Worm (Caenorhabditis elegans) whole organism, young adult: ENCODE results near the gene twk-24.

ENCODE experiments used
- K11D2.4 ChIP-seq: fragments of 200-800 bp; sonication (Bioruptor generic); IDR thresholded peaks from 2 replicates; pipeline ENCODE4 v1.3.6; 2022; ENCODE audit warnings: missing genetic modification reagents, missing genetic modification characterization, missing compliant biosample characterization
- Y53G8AR.9 ChIP-seq: fragments of 200-800 bp; sonication (Bioruptor generic); conservative IDR thresholded peaks from 2 replicates; pipeline ENCODE4 v1.3.6; 2022; ENCODE audit warnings: missing genetic modification reagents, missing genetic modification characterization, missing compliant biosample characterization
- cebp-2 ChIP-seq: fragments of 200-800 bp; sonication (Bioruptor generic); IDR thresholded peaks from 2 replicates; pipeline ENCODE4 v1.3.6; 2022; ENCODE audit warnings: missing genetic modification characterization, missing compliant biosample characterization
- lin-26 ChIP-seq: fragments of 200-800 bp; sonication (Bioruptor generic); IDR thresholded peaks from 2 replicates; pipeline ENCODE4 v1.3.6; 2022; ENCODE audit warnings: missing genetic modification reagents, missing genetic modification characterization, missing compliant biosample characterization
- mes-4 ChIP-seq: sonication (generic microtip); optimal IDR thresholded peaks from 2 replicates; lab custom pipeline; 2016; ENCODE audit warnings: missing genotype, missing genetic modification characterization, missing compliant biosample characterization
- nfya-1 ChIP-seq: sonication (generic microtip); optimal IDR thresholded peaks from 2 replicates; lab custom pipeline; 2017; ENCODE audit warnings: antibody characterized with exemption, missing compliant biosample characterization, missing genetic modification characterization, borderline replicate concordance; ENCODE audit not compliant: insufficient read depth
- pha-4 ChIP-seq: fragments of 150-350 bp; sonication (generic microtip); optimal IDR thresholded peaks from 2 replicates; lab custom pipeline; 2014; ENCODE audit warnings: missing biosample characterization, missing genetic modification reagents, missing genetic modification characterization
- rcor-1 ChIP-seq: fragments of 200-800 bp; sonication (Bioruptor generic); IDR thresholded peaks from 2 replicates; pipeline ENCODE4 v1.3.6; 2022; ENCODE audit warnings: missing genetic modification reagents, missing genetic modification characterization, missing compliant biosample characterization
- rpc-1 ChIP-seq, 2 experiments: fragments of 150-350 bp in 1 of 2; sonication (generic microtip) in 1 of 2; optimal IDR thresholded peaks; 2 replicates each; lab custom pipeline; 2014 to 2018; ENCODE audit warnings: missing biosample characterization in 1 of 2, missing genetic modification characterization in 1 of 2, missing genetic modification reagents in 1 of 2, missing genotype in 1 of 2
- snpc-4 ChIP-seq, 5 experiments: fragments of 150-350 bp in 1 of 5; sonication (generic microtip) in 4 of 5; optimal IDR thresholded peaks; 2 replicates each; lab custom pipeline; 2014 to 2018; ENCODE audit warnings: missing genetic modification characterization in 5 of 5, missing biosample characterization in 3 of 5, antibody characterized with exemption in 2 of 5, mild to moderate bottlenecking in 2 of 5, missing compliant biosample characterization in 2 of 5, missing genotype in 2 of 5, moderate library complexity in 2 of 5, missing genetic modification reagents in 1 of 5
- unc-62 ChIP-seq: fragments of 150-350 bp; optimal IDR thresholded peaks from 2 replicates; lab custom pipeline; 2014; ENCODE audit warnings: missing biosample characterization, missing genetic modification reagents, missing genetic modification characterization

DNA sequence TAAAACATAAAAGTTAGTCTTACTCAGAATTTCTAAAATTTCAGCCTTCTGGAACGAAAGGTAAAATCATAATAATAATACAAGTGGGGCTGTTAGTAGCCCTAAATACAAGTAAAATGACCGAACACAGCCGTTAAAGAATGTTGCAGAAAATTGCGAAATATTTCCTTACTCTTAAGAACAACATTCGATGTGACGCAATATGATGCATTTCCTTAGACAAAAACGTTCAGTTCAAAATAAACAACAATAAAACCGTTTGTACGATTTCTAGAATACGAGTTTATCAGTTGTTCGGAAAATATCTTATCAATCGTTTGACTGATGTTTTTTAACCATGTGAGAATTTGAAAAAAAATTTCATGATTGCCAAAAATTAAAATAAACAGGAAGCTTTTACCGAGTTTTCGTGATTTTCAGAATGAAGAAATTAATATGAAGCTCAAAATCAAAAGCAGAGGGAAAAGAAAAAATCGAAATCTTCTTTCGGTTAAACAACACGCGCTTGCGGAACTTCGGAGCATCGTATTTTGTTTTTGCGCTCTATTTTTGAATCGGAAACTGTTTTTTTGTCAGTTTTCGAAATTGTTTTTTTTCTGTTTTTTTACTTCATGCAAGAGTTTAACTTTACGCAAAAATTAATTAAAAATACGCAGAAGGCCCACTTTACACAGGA lies 23.2 kb downstream of the twk-24 start:
- no peak for TF ChIP-seq cebp-2
- TF ChIP-seq rcor-1, result no peak
- TF ChIP-seq lin-26 (GFP tag; lab: Robert Waterston, UW), result no peak
- no peak for TF ChIP-seq pha-4 (tag; lab: Kevin White, UChicago)
- TF ChIP-seq unc-62 (GFP tag; lab: Kevin White, UChicago), result no peak
- TF ChIP-seq snpc-4 (GFP tag; optimal IDR thresholded peaks at IDR 0.05; lab: Kevin White, UChicago), result no peak
- TF ChIP-seq snpc-4 (tag; optimal IDR thresholded peaks at IDR 0.05; lab: Kevin White, UChicago), result no peak
- TF ChIP-seq nfya-1 (tag; lab: Kevin White, UChicago), result no peak
- TF ChIP-seq mes-4, result no peak
- TF ChIP-seq K11D2.4 (GFP tag; lab: Robert Waterston, UW), result no peak
- TF ChIP-seq Y53G8AR.9, result no peak
- no peak for TF ChIP-seq rpc-1 (optimal IDR thresholded peaks at IDR 0.05; lab: Kevin White, UChicago)
- no peak for TF ChIP-seq rpc-1 (tag; optimal IDR thresholded peaks at IDR 0.05; lab: Kevin White, UChicago)
